Fruit fly (Drosophila melanogaster): ENCODE measurements around the gene Gss1.

- TF ChIP-seq CG11902 (GFP tag; optimal IDR thresholded peaks at IDR 0.05) (peak; percentile 83), CG6163 (GFP tag; IDR thresholded peaks at IDR 0.05) (peak; percentile 92), fkh (GFP tag; optimal IDR thresholded peaks at IDR 0.05) (peak; percentile 71), Met (GFP tag; optimal IDR thresholded peaks at IDR 0.05) (peak; percentile 95), cyc (GFP tag; optimal IDR thresholded peaks at IDR 0.05) (peak; percentile 92), OdsH (GFP tag; optimal IDR thresholded peaks at IDR 0.05) (peak; percentile 93), esn (GFP tag; optimal IDR thresholded peaks at IDR 0.05) (peak; percentile 94), CG8119 (GFP tag; IDR thresholded peaks at IDR 0.05) (peak; percentile 92), CG11762 (GFP tag; optimal IDR thresholded peaks at IDR 0.05; ENCODE audit: insufficient read depth) (peak; percentile 80)
Observed at dm6 chrX:17880269-17880889, 9.0 kb upstream of the Gss1 start.
